Worm (Caenorhabditis elegans) whole organism, L4/young adult: ENCODE data around the gene qua-1.

Experiments used
- W03F9.2 ChIP-seq: fragments of 150-350 bp; optimal IDR thresholded peaks from 2 replicates; lab custom pipeline; 2014; ENCODE audit warnings: missing biosample characterization, missing genetic modification characterization
- him-1 ChIP-seq: sonication (generic microtip); optimal IDR thresholded peaks from 2 replicates; lab custom pipeline; 2016; ENCODE audit warnings: missing genotype, missing genetic modification reagents, missing genetic modification characterization, missing compliant biosample characterization

- TF ChIP-seq him-1 (tag; lab: Kevin White, UChicago) (no peak), W03F9.2 (no peak)
Observed at ce11 chrII:8246476-8246875, 47.9 kb downstream of the qua-1 start, which contains the start of gene F35C11.3.
